Worm (Caenorhabditis elegans) whole organism, late embryonic: ENCODE measurements around the gene ttc-36.

ENCODE experiments used
- K02D7.2 ChIP-seq: sonication (generic microtip); optimal IDR thresholded peaks from 2 replicates; lab custom pipeline; 2017; ENCODE audit warnings: mild to moderate bottlenecking, missing genetic modification characterization, missing compliant biosample characterization
- ahr-1 ChIP-seq: sonication (generic microtip); optimal IDR thresholded peaks from 2 replicates; lab custom pipeline; 2016; ENCODE audit warnings: missing genetic modification characterization, missing compliant biosample characterization
- ama-1 ChIP-seq: fragments of 150-350 bp; optimal IDR thresholded peaks from 2 replicates; lab custom pipeline; 2014
- ceh-14 ChIP-seq: sonication (generic microtip); optimal IDR thresholded peaks from 2 replicates; lab custom pipeline; 2016; ENCODE audit warnings: missing genotype, missing genetic modification characterization, missing compliant biosample characterization
- ceh-2 ChIP-seq: sonication (generic microtip); optimal IDR thresholded peaks from 2 replicates; lab custom pipeline; 2016; ENCODE audit warnings: missing genotype, missing genetic modification characterization, missing compliant biosample characterization
- ceh-24 ChIP-seq: sonication (generic microtip); optimal IDR thresholded peaks from 2 replicates; lab custom pipeline; 2016; ENCODE audit warnings: mild to moderate bottlenecking, missing genetic modification characterization, missing compliant biosample characterization
- ceh-30 ChIP-seq: fragments of 150-350 bp; optimal IDR thresholded peaks from 2 replicates; lab custom pipeline; 2014; ENCODE audit warnings: missing biosample characterization, missing genetic modification characterization
- ceh-31 ChIP-seq: sonication (generic microtip); optimal IDR thresholded peaks from 2 replicates; lab custom pipeline; 2016; ENCODE audit warnings: missing genetic modification characterization, missing compliant biosample characterization
- ceh-48 ChIP-seq: sonication (generic microtip); optimal IDR thresholded peaks from 2 replicates; lab custom pipeline; 2016; ENCODE audit warnings: missing genetic modification characterization, inconsistent platforms, missing compliant biosample characterization
- elt-2 ChIP-seq: sonication (generic microtip); optimal IDR thresholded peaks from 2 replicates; lab custom pipeline; 2016; ENCODE audit warnings: missing genetic modification reagents, missing genetic modification characterization, missing compliant biosample characterization
- eyg-1 ChIP-seq: sonication (generic microtip); optimal IDR thresholded peaks from 2 replicates; lab custom pipeline; 2016; ENCODE audit warnings: missing genotype, missing genetic modification characterization, missing compliant biosample characterization
- fax-1 ChIP-seq: sonication (generic microtip); optimal IDR thresholded peaks from 2 replicates; lab custom pipeline; 2016; ENCODE audit warnings: missing genotype, missing genetic modification characterization, missing compliant biosample characterization
- hlh-6 ChIP-seq: sonication (generic microtip); optimal IDR thresholded peaks from 2 replicates; lab custom pipeline; 2016; ENCODE audit warnings: missing genotype, missing genetic modification characterization, missing compliant biosample characterization
- hlh-8 ChIP-seq: sonication (generic microtip); optimal IDR thresholded peaks from 2 replicates; lab custom pipeline; 2016; ENCODE audit warnings: missing genotype, missing genetic modification characterization, missing compliant biosample characterization
- lim-6 ChIP-seq: sonication (generic microtip); optimal IDR thresholded peaks from 2 replicates; lab custom pipeline; 2016; ENCODE audit warnings: missing genetic modification characterization, missing compliant biosample characterization
- mec-3 ChIP-seq: sonication (generic microtip); optimal IDR thresholded peaks from 2 replicates; lab custom pipeline; 2016; ENCODE audit warnings: borderline replicate concordance, missing genetic modification characterization, missing compliant biosample characterization
- nfya-1 ChIP-seq: sonication (generic microtip); optimal IDR thresholded peaks from 2 replicates; lab custom pipeline; 2017; ENCODE audit warnings: missing genetic modification characterization, mild to moderate bottlenecking, missing compliant biosample characterization, antibody characterized with exemption, moderate library complexity
- nhr-11 ChIP-seq: fragments of 150-350 bp; optimal IDR thresholded peaks from 2 replicates; lab custom pipeline; 2014; ENCODE audit warnings: missing biosample characterization, missing genetic modification characterization
- nhr-232 ChIP-seq: sonication (generic microtip); optimal IDR thresholded peaks from 2 replicates; lab custom pipeline; 2016; ENCODE audit warnings: missing genetic modification characterization, missing compliant biosample characterization
- npax-4 ChIP-seq: sonication (generic microtip); optimal IDR thresholded peaks from 2 replicates; lab custom pipeline; 2016; ENCODE audit warnings: missing genetic modification characterization, missing compliant biosample characterization
- odd-2 ChIP-seq: sonication (generic microtip); optimal IDR thresholded peaks from 2 replicates; lab custom pipeline; 2017; ENCODE audit warnings: antibody characterized with exemption, mild to moderate bottlenecking, missing genetic modification characterization, missing compliant biosample characterization
- pat-9 ChIP-seq: fragments of 200-800 bp; sonication (Bioruptor generic); optimal IDR thresholded peaks from 2 replicates; lab custom pipeline; 2018; ENCODE audit warnings: mild to moderate bottlenecking, missing genetic modification characterization, moderate library complexity, missing compliant biosample characterization
- pros-1 ChIP-seq: fragments of 150-350 bp; optimal IDR thresholded peaks from 2 replicates; lab custom pipeline; 2014; ENCODE audit warnings: missing biosample characterization, missing genetic modification reagents, missing genetic modification characterization
- ref-2 ChIP-seq: sonication (generic microtip); optimal IDR thresholded peaks from 2 replicates; lab custom pipeline; 2016; ENCODE audit warnings: missing genetic modification characterization, missing compliant biosample characterization
- sox-2 ChIP-seq: fragments of 200-800 bp; sonication (Bioruptor generic); IDR thresholded peaks from 2 replicates; pipeline ENCODE4 v1.3.6; 2022; ENCODE audit warnings: missing genetic modification reagents, missing genetic modification characterization, missing compliant biosample characterization
- tbx-2 ChIP-seq: sonication (generic microtip); optimal IDR thresholded peaks from 2 replicates; lab custom pipeline; 2016; ENCODE audit warnings: missing genetic modification characterization, missing compliant biosample characterization
- unc-3 ChIP-seq, 2 experiments: fragments of 200-800 bp in 1 of 2; sonication (Bioruptor generic) in 1 of 2; sonication (generic microtip) in 1 of 2; conservative IDR thresholded peaks in 1 of 2; optimal IDR thresholded peaks in 1 of 2; 2 replicates each; pipeline versions ENCODE4 v1.3.6 to Lab custom; 2016 to 2022; ENCODE audit warnings: missing compliant biosample characterization in 2 of 2, missing genetic modification characterization in 2 of 2, missing genetic modification reagents in 1 of 2

The ttc-36 gene

DNA sequence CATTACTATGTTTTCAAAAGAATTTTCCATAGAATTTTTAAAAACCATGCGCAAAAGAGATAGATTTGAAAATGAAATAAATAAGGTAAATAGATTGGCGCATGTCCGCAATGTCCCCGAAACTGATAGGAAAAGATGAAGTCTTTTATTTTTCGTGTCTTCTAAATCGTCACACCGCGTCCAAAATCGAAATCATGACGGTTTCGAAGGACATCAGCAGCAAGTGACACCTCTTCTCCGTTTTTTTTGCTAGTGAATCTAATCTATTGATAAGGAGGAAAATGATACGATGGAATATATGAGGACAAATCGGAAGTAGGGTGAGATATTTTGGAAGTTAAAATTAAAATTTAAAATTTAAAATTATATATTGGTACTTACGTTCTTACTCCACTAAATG, 44.0 kb downstream of the ttc-36 start:
- TF ChIP-seq ceh-14 (tag; lab: Kevin White, UChicago) (no peak), K02D7.2 (no peak), unc-3 (GFP tag; conservative IDR thresholded peaks at IDR 0.05; lab: Robert Waterston, UW) (no peak), unc-3 (tag; optimal IDR thresholded peaks at IDR 0.05; lab: Kevin White, UChicago) (no peak), sox-2 (GFP tag; lab: Robert Waterston, UW) (no peak), nhr-11 (tag; lab: Kevin White, UChicago) (no peak), ceh-31 (no peak), mec-3 (tag; lab: Kevin White, UChicago) (no peak), elt-2 (tag; lab: Kevin White, UChicago) (no peak), lim-6 (tag; lab: Kevin White, UChicago) (no peak), hlh-8 (tag; lab: Kevin White, UChicago) (no peak), nhr-232 (tag; lab: Kevin White, UChicago) (no peak), ceh-30 (tag; lab: Kevin White, UChicago) (no peak), pros-1 (tag; lab: Kevin White, UChicago) (no peak), ceh-48 (tag; lab: Kevin White, UChicago) (no peak), pat-9 (tag; lab: Kevin White, UChicago) (no peak), ama-1 (lab: Kevin White, UChicago) (no peak), eyg-1 (no peak)
- TF ChIP-seq, all 69 proteins: peak for 0

ce11 chrII:10075794-10076193, 45.8 kb downstream of the ttc-36 start:
- no peak for TF ChIP-seq ahr-1
- TF ChIP-seq hlh-6 (tag; lab: Kevin White, UChicago), result no peak
- no peak for TF ChIP-seq ceh-24 (tag; lab: Kevin White, UChicago)
- no peak for TF ChIP-seq pros-1 (tag; lab: Kevin White, UChicago)
- TF ChIP-seq ceh-31, result no peak
- peak; percentile 36 for TF ChIP-seq tbx-2 (tag; lab: Kevin White, UChicago)
- TF ChIP-seq ref-2, result peak; percentile 4
- TF ChIP-seq odd-2, result no peak
- no peak for TF ChIP-seq ceh-2
- TF ChIP-seq fax-1 (tag; lab: Kevin White, UChicago), result no peak
- peak; percentile 9 for TF ChIP-seq elt-2 (tag; lab: Kevin White, UChicago)
- no peak for TF ChIP-seq npax-4 (tag; lab: Kevin White, UChicago)
- no peak for TF ChIP-seq nfya-1
- no peak for TF ChIP-seq ama-1 (lab: Kevin White, UChicago)
